Worm (Caenorhabditis elegans): Measurements from ENCODE around the gene F29B9.11.

DNA sequence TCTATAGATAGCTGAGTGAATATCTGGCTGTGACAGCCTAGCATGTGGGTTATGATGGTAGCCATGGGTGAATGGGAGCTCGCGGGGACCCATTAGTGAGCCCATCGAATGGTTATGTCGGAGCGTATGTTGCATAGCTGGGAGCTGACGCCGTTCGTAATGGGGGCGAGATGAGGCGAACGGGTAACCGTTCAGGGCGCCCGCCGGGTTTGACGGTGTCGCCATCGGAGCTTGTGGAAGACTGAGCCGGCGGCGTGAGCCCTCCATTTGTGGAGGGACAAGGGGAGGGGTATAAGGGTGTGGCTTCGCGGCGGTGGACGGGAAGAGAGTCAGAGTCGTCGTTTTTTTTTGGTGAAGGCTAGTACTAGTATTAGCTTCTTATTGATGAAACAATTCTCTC is 36.1 kb downstream of the F29B9.11 start:
- TF ChIP-seq ztf-11 (tag; optimal IDR thresholded peaks at IDR 0.05) (no peak), nfya-1 (tag; optimal IDR thresholded peaks at IDR 0.05; ENCODE audit: insufficient read depth) (no peak)

All from whole organism, L3 larva.